Worm (Caenorhabditis elegans) whole organism, late embryonic: Measurements from ENCODE around the gene M05D6.8.

Experiments used
- C08G9.2 ChIP-seq: sonication (generic microtip); optimal IDR thresholded peaks from 2 replicates; lab custom pipeline; 2016; ENCODE audit warnings: mild to moderate bottlenecking, missing genetic modification characterization, moderate library complexity, missing compliant biosample characterization
- K09A11.1 ChIP-seq: sonication (generic microtip); optimal IDR thresholded peaks from 2 replicates; lab custom pipeline; 2017; ENCODE audit warnings: antibody characterized with exemption, mild to moderate bottlenecking, missing genetic modification characterization, missing compliant biosample characterization; ENCODE audit not compliant: insufficient read depth
- ceh-14 ChIP-seq: sonication (generic microtip); optimal IDR thresholded peaks from 2 replicates; lab custom pipeline; 2016; ENCODE audit warnings: missing genotype, missing genetic modification characterization, missing compliant biosample characterization
- ceh-2 ChIP-seq: sonication (generic microtip); optimal IDR thresholded peaks from 2 replicates; lab custom pipeline; 2016; ENCODE audit warnings: missing genotype, missing genetic modification characterization, missing compliant biosample characterization
- ceh-22 ChIP-seq: sonication (generic microtip); optimal IDR thresholded peaks from 2 replicates; lab custom pipeline; 2017; ENCODE audit warnings: missing biosample characterization, missing genetic modification characterization
- ceh-31 ChIP-seq: sonication (generic microtip); optimal IDR thresholded peaks from 2 replicates; lab custom pipeline; 2016; ENCODE audit warnings: missing genetic modification characterization, missing compliant biosample characterization
- ceh-6 ChIP-seq: fragments of 200-800 bp; sonication (Bioruptor generic); optimal IDR thresholded peaks from 2 replicates; lab custom pipeline; 2018; ENCODE audit warnings: mild to moderate bottlenecking, missing genetic modification characterization, missing compliant biosample characterization
- ceh-9 ChIP-seq: sonication (generic microtip); optimal IDR thresholded peaks from 2 replicates; lab custom pipeline; 2016; ENCODE audit warnings: mild to moderate bottlenecking, missing genetic modification characterization, inconsistent platforms, missing compliant biosample characterization
- dve-1 ChIP-seq: sonication (generic microtip); optimal IDR thresholded peaks from 2 replicates; lab custom pipeline; 2017; ENCODE audit warnings: antibody characterized with exemption, mild to moderate bottlenecking, missing genetic modification characterization, missing compliant biosample characterization
- elt-2 ChIP-seq: sonication (generic microtip); optimal IDR thresholded peaks from 2 replicates; lab custom pipeline; 2016; ENCODE audit warnings: missing genetic modification reagents, missing genetic modification characterization, missing compliant biosample characterization
- elt-4 ChIP-seq: sonication (generic microtip); optimal IDR thresholded peaks from 2 replicates; lab custom pipeline; 2016; ENCODE audit warnings: missing genetic modification characterization, missing compliant biosample characterization
- ets-4 ChIP-seq: sonication (generic microtip); optimal IDR thresholded peaks from 2 replicates; lab custom pipeline; 2016; ENCODE audit warnings: missing genetic modification characterization, missing compliant biosample characterization
- fkh-10 ChIP-seq: fragments of 150-350 bp; optimal IDR thresholded peaks from 2 replicates; lab custom pipeline; 2014; ENCODE audit warnings: missing biosample characterization, missing genetic modification reagents, missing genetic modification characterization
- hlh-15 ChIP-seq: sonication (generic microtip); optimal IDR thresholded peaks from 2 replicates; lab custom pipeline; 2016; ENCODE audit warnings: missing genetic modification characterization, missing compliant biosample characterization
- hlh-6 ChIP-seq: sonication (generic microtip); optimal IDR thresholded peaks from 2 replicates; lab custom pipeline; 2016; ENCODE audit warnings: missing genotype, missing genetic modification characterization, missing compliant biosample characterization
- hlh-8 ChIP-seq: sonication (generic microtip); optimal IDR thresholded peaks from 2 replicates; lab custom pipeline; 2016; ENCODE audit warnings: missing genotype, missing genetic modification characterization, missing compliant biosample characterization
- lim-6 ChIP-seq: sonication (generic microtip); optimal IDR thresholded peaks from 2 replicates; lab custom pipeline; 2016; ENCODE audit warnings: missing genetic modification characterization, missing compliant biosample characterization
- lin-11 ChIP-seq: fragments of 200-800 bp; sonication (Bioruptor generic); optimal IDR thresholded peaks from 2 replicates; lab custom pipeline; 2018; ENCODE audit warnings: mild to moderate bottlenecking, missing genetic modification characterization, missing compliant biosample characterization
- nfya-1 ChIP-seq: sonication (generic microtip); optimal IDR thresholded peaks from 2 replicates; lab custom pipeline; 2017; ENCODE audit warnings: missing genetic modification characterization, mild to moderate bottlenecking, missing compliant biosample characterization, antibody characterized with exemption, moderate library complexity
- nhr-232 ChIP-seq: sonication (generic microtip); optimal IDR thresholded peaks from 2 replicates; lab custom pipeline; 2016; ENCODE audit warnings: missing genetic modification characterization, missing compliant biosample characterization
- odd-2 ChIP-seq: sonication (generic microtip); optimal IDR thresholded peaks from 2 replicates; lab custom pipeline; 2017; ENCODE audit warnings: antibody characterized with exemption, mild to moderate bottlenecking, missing genetic modification characterization, missing compliant biosample characterization
- pag-3 ChIP-seq: sonication (generic microtip); optimal IDR thresholded peaks from 2 replicates; lab custom pipeline; 2016; ENCODE audit warnings: missing compliant biosample characterization, missing genetic modification characterization, borderline replicate concordance
- pat-9 ChIP-seq: fragments of 200-800 bp; sonication (Bioruptor generic); optimal IDR thresholded peaks from 2 replicates; lab custom pipeline; 2018; ENCODE audit warnings: mild to moderate bottlenecking, missing genetic modification characterization, moderate library complexity, missing compliant biosample characterization
- pax-1 ChIP-seq: fragments of 150-350 bp; optimal IDR thresholded peaks from 2 replicates; lab custom pipeline; 2014; ENCODE audit warnings: missing biosample characterization, missing genetic modification characterization
- pha-2 ChIP-seq: sonication (generic microtip); optimal IDR thresholded peaks from 2 replicates; lab custom pipeline; 2017; ENCODE audit warnings: mild to moderate bottlenecking, missing genetic modification characterization, missing compliant biosample characterization
- pros-1 ChIP-seq: fragments of 150-350 bp; optimal IDR thresholded peaks from 2 replicates; lab custom pipeline; 2014; ENCODE audit warnings: missing biosample characterization, missing genetic modification reagents, missing genetic modification characterization
- ref-2 ChIP-seq: sonication (generic microtip); optimal IDR thresholded peaks from 2 replicates; lab custom pipeline; 2016; ENCODE audit warnings: missing genetic modification characterization, missing compliant biosample characterization
- rnt-1 ChIP-seq: sonication (generic microtip); optimal IDR thresholded peaks from 2 replicates; lab custom pipeline; 2016; ENCODE audit warnings: missing genetic modification characterization, missing compliant biosample characterization
- sdc-2 ChIP-seq: sonication (generic microtip); optimal IDR thresholded peaks from 2 replicates; lab custom pipeline; 2016; ENCODE audit warnings: missing genotype, missing genetic modification characterization, missing compliant biosample characterization
- syd-9 ChIP-seq: sonication (generic microtip); optimal IDR thresholded peaks from 2 replicates; lab custom pipeline; 2016; ENCODE audit warnings: mild to moderate bottlenecking, missing genetic modification characterization, moderate library complexity, missing compliant biosample characterization
- tbx-2 ChIP-seq: sonication (generic microtip); optimal IDR thresholded peaks from 2 replicates; lab custom pipeline; 2016; ENCODE audit warnings: missing genetic modification characterization, missing compliant biosample characterization
- tbx-7 ChIP-seq: sonication (generic microtip); optimal IDR thresholded peaks from 2 replicates; lab custom pipeline; 2016; ENCODE audit warnings: missing genotype, missing genetic modification characterization, missing compliant biosample characterization
- unc-3 ChIP-seq, 2 experiments: fragments of 200-800 bp in 1 of 2; sonication (Bioruptor generic) in 1 of 2; sonication (generic microtip) in 1 of 2; conservative IDR thresholded peaks in 1 of 2; optimal IDR thresholded peaks in 1 of 2; 2 replicates each; pipeline versions ENCODE4 v1.3.6 to Lab custom; 2016 to 2022; ENCODE audit warnings: missing compliant biosample characterization in 2 of 2, missing genetic modification characterization in 2 of 2, missing genetic modification reagents in 1 of 2
- unc-42 ChIP-seq: sonication (generic microtip); optimal IDR thresholded peaks from 2 replicates; lab custom pipeline; 2016; ENCODE audit warnings: missing genotype, missing genetic modification characterization, missing compliant biosample characterization
- unc-86 ChIP-seq: sonication (generic microtip); optimal IDR thresholded peaks from 2 replicates; lab custom pipeline; 2016; ENCODE audit warnings: missing genetic modification characterization, missing compliant biosample characterization
- zip-5 ChIP-seq: sonication (generic microtip); optimal IDR thresholded peaks from 2 replicates; lab custom pipeline; 2016; ENCODE audit warnings: missing genetic modification characterization, missing compliant biosample characterization
- ztf-16 ChIP-seq: sonication (generic microtip); optimal IDR thresholded peaks from 2 replicates; lab custom pipeline; 2017; ENCODE audit warnings: missing genetic modification characterization, missing compliant biosample characterization

Gene M05D6.8

DNA sequence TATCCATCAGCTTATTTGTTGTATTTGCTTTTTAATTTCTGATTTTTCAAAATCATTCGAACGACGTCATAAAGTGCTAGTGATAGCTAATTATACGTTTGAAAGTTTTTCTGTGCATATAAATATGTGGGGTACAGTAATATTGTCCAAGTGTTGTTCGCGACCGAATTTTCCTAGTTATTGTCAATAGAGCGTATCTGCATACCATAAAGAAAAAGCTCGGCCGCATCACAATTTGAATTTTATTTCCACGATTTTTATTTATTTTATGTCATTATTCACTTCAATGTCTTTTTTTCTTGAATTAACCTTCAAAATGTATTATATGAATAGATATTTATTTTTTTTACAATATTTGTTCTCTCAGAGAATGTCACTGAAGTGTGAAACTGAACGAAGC is 45.7 kb upstream of the M05D6.8 start, which contains the start of gene rnh-2:
TSS of gene rnh-2 (plus strand) at position 368 of the 400 bp plus-strand sequence.
- TF ChIP-seq unc-86 (no peak), syd-9 (tag; lab: Kevin White, UChicago) (no peak), unc-42 (tag; lab: Kevin White, UChicago) (peak; percentile 29), rnt-1 (tag; lab: Kevin White, UChicago) (no peak), hlh-8 (tag; lab: Kevin White, UChicago) (peak; percentile 37), ceh-6 (GFP tag; lab: Kevin White, UChicago) (no peak), ref-2 (tag; lab: Kevin White, UChicago) (peak; percentile 52), ets-4 (tag; lab: Kevin White, UChicago) (peak; percentile 48), ceh-9 (no peak), tbx-2 (tag; lab: Kevin White, UChicago) (peak; percentile 76), nfya-1 (tag; lab: Kevin White, UChicago) (peak; percentile 4), ceh-22 (tag; lab: Kevin White, UChicago) (no peak), ceh-31 (tag; lab: Kevin White, UChicago) (peak; percentile 87), elt-2 (tag; lab: Kevin White, UChicago) (peak; percentile 68), ceh-14 (peak; percentile 39), C08G9.2 (peak; percentile 74), ceh-2 (tag; lab: Kevin White, UChicago) (peak; percentile 80), zip-5 (tag; lab: Kevin White, UChicago) (peak; percentile 56), lim-6 (tag; lab: Kevin White, UChicago) (peak; percentile 25), dve-1 (peak; percentile 13), tbx-7 (tag; lab: Kevin White, UChicago) (peak; percentile 67), pag-3 (tag; lab: Kevin White, UChicago) (no peak)
- TF ChIP-seq, all 69 proteins: peak for 15

ce11 chrII:8515521-8515920 is 44.5 kb upstream of the M05D6.8 start:
- TF ChIP-seq ceh-6 (GFP tag; lab: Kevin White, UChicago) (no peak), ztf-16 (tag; lab: Kevin White, UChicago) (no peak), pros-1 (tag; lab: Kevin White, UChicago) (no peak), hlh-8 (tag; lab: Kevin White, UChicago) (no peak), elt-4 (tag; lab: Kevin White, UChicago) (no peak), lim-6 (tag; lab: Kevin White, UChicago) (no peak), elt-2 (tag; lab: Kevin White, UChicago) (peak; percentile 80)
- TF ChIP-seq, all 69 proteins: peak for 1

DNA sequence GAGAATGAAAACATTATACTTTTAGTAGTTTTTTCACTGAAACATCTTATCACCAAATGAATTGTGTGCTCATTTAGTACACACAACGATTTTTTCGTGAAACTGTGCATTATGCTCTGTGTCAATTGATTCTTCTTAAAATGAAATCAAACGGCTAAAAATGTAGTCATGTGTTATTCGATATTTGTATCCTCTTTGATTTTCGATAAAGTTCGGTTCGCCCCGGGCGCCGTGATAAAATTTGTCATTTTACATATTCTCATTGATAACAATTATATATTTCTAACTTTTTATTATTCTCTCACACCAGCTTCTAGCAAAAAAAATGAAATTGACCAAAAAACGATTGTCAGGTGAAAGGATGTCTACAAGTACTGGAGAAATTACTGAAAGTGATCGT is 43.7 kb upstream of the M05D6.8 start, which contains the start of gene ctg-2:
TSS of gene ctg-2 (plus strand) at position 326 of the 400 bp plus-strand sequence.
- no peak for TF ChIP-seq unc-3 (GFP tag; conservative IDR thresholded peaks at IDR 0.05; lab: Robert Waterston, UW)
- TF ChIP-seq unc-3 (tag; optimal IDR thresholded peaks at IDR 0.05; lab: Kevin White, UChicago): no peak
- TF ChIP-seq hlh-6 (tag; lab: Kevin White, UChicago): no peak
- TF ChIP-seq fkh-10 (GFP tag; lab: Kevin White, UChicago): no peak
- no peak for TF ChIP-seq dve-1
- no peak for TF ChIP-seq lin-11
- no peak for TF ChIP-seq pax-1 (tag; lab: Kevin White, UChicago)
- TF ChIP-seq ets-4 (tag; lab: Kevin White, UChicago): no peak
- TF ChIP-seq tbx-2 (tag; lab: Kevin White, UChicago): no peak
- TF ChIP-seq rnt-1 (tag; lab: Kevin White, UChicago): no peak
- TF ChIP-seq nfya-1 (tag; lab: Kevin White, UChicago): no peak
- no peak for TF ChIP-seq pat-9 (tag; lab: Kevin White, UChicago)
- TF ChIP-seq pha-2 (tag; lab: Kevin White, UChicago): no peak

ce11 chrII:8508956-8509355 is 37.9 kb upstream of the M05D6.8 start, which contains the start of gene T13H5.1:
T13H5.1 (minus strand) TSS chrII:8509056.
- TF ChIP-seq lim-6 (tag; lab: Kevin White, UChicago): no peak
- TF ChIP-seq ceh-9: no peak
- no peak for TF ChIP-seq odd-2 (tag; lab: Kevin White, UChicago)
- no peak for TF ChIP-seq hlh-15 (tag; lab: Kevin White, UChicago)
- TF ChIP-seq tbx-7 (tag; lab: Kevin White, UChicago): no peak
- TF ChIP-seq nhr-232 (tag; lab: Kevin White, UChicago): no peak
- TF ChIP-seq sdc-2 (tag; lab: Kevin White, UChicago): no peak
- no peak for TF ChIP-seq zip-5 (tag; lab: Kevin White, UChicago)
- no peak for TF ChIP-seq nfya-1 (tag; lab: Kevin White, UChicago)
- TF ChIP-seq K09A11.1 (tag; lab: Kevin White, UChicago): no peak
- no peak for TF ChIP-seq ceh-2 (tag; lab: Kevin White, UChicago)
